Fruit fly (Drosophila melanogaster): ENCODE data around the gene CG31810.

The CG31810 gene

DNA sequence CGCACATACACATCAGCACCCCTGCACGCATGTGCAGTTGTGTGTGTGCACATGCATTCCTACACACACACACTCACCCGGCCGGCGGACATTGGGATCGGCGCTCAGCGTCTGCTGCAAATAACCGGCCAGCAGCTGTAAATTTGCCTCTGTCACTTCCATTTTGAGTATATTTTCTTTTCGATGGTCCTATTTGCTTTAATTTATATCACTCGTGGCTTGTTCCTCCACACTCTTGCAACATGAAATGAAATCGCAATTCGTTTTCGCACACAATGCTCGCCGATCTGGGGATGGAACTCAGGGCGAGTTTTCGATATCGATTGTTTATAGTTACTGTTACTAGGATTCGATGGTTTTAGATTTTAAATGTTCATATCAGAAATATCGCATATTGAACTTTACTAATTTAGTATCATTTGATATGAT is 27.2 kb downstream of the CG31810 start, which contains the start of gene Cse1 (continued):
- TF ChIP-seq prd (optimal IDR thresholded peaks at IDR 0.05) (no peak), prd (GFP tag; IDR thresholded peaks at IDR 0.05) (no peak), CG18619 (GFP tag; optimal IDR thresholded peaks at IDR 0.05) (no peak), CG8290 (GFP tag; optimal IDR thresholded peaks at IDR 0.05) (no peak), CG8290 (tag; optimal IDR thresholded peaks at IDR 0.05) (no peak), gsb (GFP tag; IDR thresholded peaks at IDR 0.05) (no peak), Adf1 (GFP tag; IDR thresholded peaks at IDR 0.05) (no peak), CG16813 (GFP tag; IDR thresholded peaks at IDR 0.05; ENCODE audit: partially characterized antibody) (peak; percentile 72), CG14050 (GFP tag; IDR thresholded peaks at IDR 0.05) (no peak), mld (GFP tag; IDR thresholded peaks at IDR 0.05; ENCODE audit: partially characterized antibody) (peak; percentile 52; the same call in 1 of the 3 replicates), cas (GFP tag; IDR thresholded peaks at IDR 0.05) (no peak), stc (GFP tag; IDR thresholded peaks at IDR 0.05) (no peak), al (GFP tag; IDR thresholded peaks at IDR 0.05) (no peak), salm (tag; optimal IDR thresholded peaks at IDR 0.05) (no peak), eve (GFP tag; optimal IDR thresholded peaks at IDR 0.05) (no peak), Myb (GFP tag; optimal IDR thresholded peaks at IDR 0.05) (peak; percentile 12), abd-A (tag; optimal IDR thresholded peaks at IDR 0.05) (no peak), BEAF-32 (GFP tag; optimal IDR thresholded peaks at IDR 0.05) (peak; percentile 71), CG10147 (GFP tag; optimal IDR thresholded peaks at IDR 0.05) (no peak), CG10321 (GFP tag; IDR thresholded peaks at IDR 0.05) (no peak), CG8765 (GFP tag; IDR thresholded peaks at IDR 0.05) (no peak), chinmo (GFP tag; IDR thresholded peaks at IDR 0.05; ENCODE audit: partially characterized antibody) (0 out of 4 replicates have a peak, but pooled peaks have one; percentile 56), az2 (GFP tag; optimal IDR thresholded peaks at IDR 0.05) (no peak), CG9215 (GFP tag; IDR thresholded peaks at IDR 0.05) (no peak), CTCF (GFP tag; optimal IDR thresholded peaks at IDR 0.05) (no peak), gfzf (GFP tag; optimal IDR thresholded peaks at IDR 0.05) (peak; percentile 13), esg (GFP tag; conservative IDR thresholded peaks at IDR 0.05) (no peak), Oaz (GFP tag; IDR thresholded peaks at IDR 0.05) (no peak), fru (optimal IDR thresholded peaks at IDR 0.05) (no peak), fd102C (GFP tag; optimal IDR thresholded peaks at IDR 0.05) (no peak), CG11560 (tag; IDR thresholded peaks at IDR 0.05) (no peak), H15 (GFP tag; IDR thresholded peaks at IDR 0.05) (no peak), Kr (GFP tag; optimal IDR thresholded peaks at IDR 0.05) (no peak), stwl (tag; optimal IDR thresholded peaks at IDR 0.05) (peak; percentile 6), Bgb (GFP tag; IDR thresholded peaks at IDR 0.05; ENCODE audit: partially characterized antibody) (peak; percentile 45; the same call in 1 of the 2 replicates), CG12744 (GFP tag; optimal IDR thresholded peaks at IDR 0.05) (no peak), rib (GFP tag; IDR thresholded peaks at IDR 0.05) (peak; percentile 75; the same call in 1 of the 2 replicates), psq (GFP tag; optimal IDR thresholded peaks at IDR 0.05) (no peak), Dfd (GFP tag; optimal IDR thresholded peaks at IDR 0.05) (no peak), Fer1 (GFP tag; optimal IDR thresholded peaks at IDR 0.05) (no peak), Chrac-16 (GFP tag; optimal IDR thresholded peaks at IDR 0.05) (no peak), CG14710 (tag; optimal IDR thresholded peaks at IDR 0.05) (peak; percentile 16), HLH3B (GFP tag; IDR thresholded peaks at IDR 0.05) (no peak), CG13424 (tag; optimal IDR thresholded peaks at IDR 0.05) (no peak), trem (tag; optimal IDR thresholded peaks at IDR 0.05) (peak; percentile 14), slp2 (GFP tag; optimal IDR thresholded peaks at IDR 0.05) (no peak), CG17359 (tag; optimal IDR thresholded peaks at IDR 0.05) (no peak), CG16779 (GFP tag; IDR thresholded peaks at IDR 0.05) (no peak), gro (GFP tag; optimal IDR thresholded peaks at IDR 0.05) (no peak), CG2120 (GFP tag; optimal IDR thresholded peaks at IDR 0.05) (no peak), grn (GFP tag; optimal IDR thresholded peaks at IDR 0.05) (no peak), E2f1 (GFP tag; IDR thresholded peaks at IDR 0.05) (peak; percentile 32; the same call in 1 of the 2 replicates), phol (tag; optimal IDR thresholded peaks at IDR 0.05) (peak; percentile 18), tio (GFP tag; optimal IDR thresholded peaks at IDR 0.05) (no peak)
